Worm (Caenorhabditis elegans) whole organism, L4/young adult: ENCODE data around the gene daf-14.

Experiments used
- W03F9.2 ChIP-seq: fragments of 150-350 bp; optimal IDR thresholded peaks from 2 replicates; lab custom pipeline; 2014; ENCODE audit warnings: missing biosample characterization, missing genetic modification characterization
- dao-5 ChIP-seq: sonication (generic microtip); optimal IDR thresholded peaks from 2 replicates; lab custom pipeline; 2016; ENCODE audit warnings: missing genotype, missing genetic modification characterization, moderate library complexity, missing compliant biosample characterization

DNA sequence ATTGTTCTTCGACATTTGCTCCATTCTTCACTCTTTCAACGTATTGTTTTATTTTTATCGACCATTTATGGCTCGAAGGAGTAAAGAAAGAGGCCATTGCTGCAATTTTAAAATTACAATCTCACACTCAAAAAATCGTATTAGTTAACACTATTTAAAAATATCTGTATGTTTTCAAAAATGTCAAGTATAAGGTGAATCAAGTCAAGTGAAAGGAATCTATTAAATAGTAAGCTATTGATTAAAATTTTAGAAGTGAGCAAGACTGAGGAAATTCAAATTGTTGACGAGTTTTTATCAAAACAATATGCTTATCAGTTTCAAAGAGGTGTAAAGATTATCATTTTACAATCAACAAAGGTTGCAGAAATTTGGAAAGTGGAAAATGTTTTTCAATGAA lies 18.0 kb upstream of the daf-14 start, which contains the start of gene F01G10.4:
- no peak for TF ChIP-seq W03F9.2
- TF ChIP-seq dao-5 (tag; lab: Kevin White, UChicago) = no peak
